Worm (Caenorhabditis elegans) whole organism, late embryonic: Measurements from ENCODE around the gene zyg-8.

ENCODE experiments used
- C08G9.2 ChIP-seq: sonication (generic microtip); optimal IDR thresholded peaks from 2 replicates; lab custom pipeline; 2016; ENCODE audit warnings: mild to moderate bottlenecking, missing genetic modification characterization, moderate library complexity, missing compliant biosample characterization
- C38D4.7 ChIP-seq: fragments of 200-800 bp; sonication (Bioruptor generic); optimal IDR thresholded peaks from 2 replicates; lab custom pipeline; 2018; ENCODE audit warnings: mild to moderate bottlenecking, missing genetic modification characterization, moderate library complexity, missing compliant biosample characterization
- K02D7.2 ChIP-seq: sonication (generic microtip); optimal IDR thresholded peaks from 2 replicates; lab custom pipeline; 2017; ENCODE audit warnings: mild to moderate bottlenecking, missing genetic modification characterization, missing compliant biosample characterization
- Y22D7AL.16 ChIP-seq: sonication (generic microtip); optimal IDR thresholded peaks from 2 replicates; lab custom pipeline; 2016; ENCODE audit warnings: missing genetic modification characterization, missing compliant biosample characterization
- ama-1 ChIP-seq: fragments of 150-350 bp; optimal IDR thresholded peaks from 2 replicates; lab custom pipeline; 2014
- ceh-14 ChIP-seq: sonication (generic microtip); optimal IDR thresholded peaks from 2 replicates; lab custom pipeline; 2016; ENCODE audit warnings: missing genotype, missing genetic modification characterization, missing compliant biosample characterization
- ceh-2 ChIP-seq: sonication (generic microtip); optimal IDR thresholded peaks from 2 replicates; lab custom pipeline; 2016; ENCODE audit warnings: missing genotype, missing genetic modification characterization, missing compliant biosample characterization
- ceh-30 ChIP-seq: fragments of 150-350 bp; optimal IDR thresholded peaks from 2 replicates; lab custom pipeline; 2014; ENCODE audit warnings: missing biosample characterization, missing genetic modification characterization
- ceh-31 ChIP-seq: sonication (generic microtip); optimal IDR thresholded peaks from 2 replicates; lab custom pipeline; 2016; ENCODE audit warnings: missing genetic modification characterization, missing compliant biosample characterization
- ceh-48 ChIP-seq: sonication (generic microtip); optimal IDR thresholded peaks from 2 replicates; lab custom pipeline; 2016; ENCODE audit warnings: missing genetic modification characterization, inconsistent platforms, missing compliant biosample characterization
- ceh-6 ChIP-seq: fragments of 200-800 bp; sonication (Bioruptor generic); optimal IDR thresholded peaks from 2 replicates; lab custom pipeline; 2018; ENCODE audit warnings: mild to moderate bottlenecking, missing genetic modification characterization, missing compliant biosample characterization
- che-1 ChIP-seq: sonication (generic microtip); optimal IDR thresholded peaks from 2 replicates; lab custom pipeline; 2016; ENCODE audit warnings: mild to moderate bottlenecking, missing genetic modification characterization, missing compliant biosample characterization
- dve-1 ChIP-seq: sonication (generic microtip); optimal IDR thresholded peaks from 2 replicates; lab custom pipeline; 2017; ENCODE audit warnings: antibody characterized with exemption, mild to moderate bottlenecking, missing genetic modification characterization, missing compliant biosample characterization
- elt-2 ChIP-seq: sonication (generic microtip); optimal IDR thresholded peaks from 2 replicates; lab custom pipeline; 2016; ENCODE audit warnings: missing genetic modification reagents, missing genetic modification characterization, missing compliant biosample characterization
- ets-4 ChIP-seq: sonication (generic microtip); optimal IDR thresholded peaks from 2 replicates; lab custom pipeline; 2016; ENCODE audit warnings: missing genetic modification characterization, missing compliant biosample characterization
- fax-1 ChIP-seq: sonication (generic microtip); optimal IDR thresholded peaks from 2 replicates; lab custom pipeline; 2016; ENCODE audit warnings: missing genotype, missing genetic modification characterization, missing compliant biosample characterization
- fkh-6 ChIP-seq: sonication (generic microtip); optimal IDR thresholded peaks from 2 replicates; lab custom pipeline; 2016; ENCODE audit warnings: missing genetic modification characterization, missing compliant biosample characterization
- gmeb-2 ChIP-seq: sonication (generic microtip); optimal IDR thresholded peaks from 2 replicates; lab custom pipeline; 2016; ENCODE audit warnings: missing genetic modification characterization, inconsistent platforms, missing compliant biosample characterization
- hlh-30 ChIP-seq: sonication (generic microtip); optimal IDR thresholded peaks from 2 replicates; lab custom pipeline; 2017; ENCODE audit warnings: antibody characterized with exemption, missing genetic modification characterization, missing compliant biosample characterization; ENCODE audit not compliant: insufficient read depth
- hlh-6 ChIP-seq: sonication (generic microtip); optimal IDR thresholded peaks from 2 replicates; lab custom pipeline; 2016; ENCODE audit warnings: missing genotype, missing genetic modification characterization, missing compliant biosample characterization
- hlh-8 ChIP-seq: sonication (generic microtip); optimal IDR thresholded peaks from 2 replicates; lab custom pipeline; 2016; ENCODE audit warnings: missing genotype, missing genetic modification characterization, missing compliant biosample characterization
- lin-11 ChIP-seq: fragments of 200-800 bp; sonication (Bioruptor generic); optimal IDR thresholded peaks from 2 replicates; lab custom pipeline; 2018; ENCODE audit warnings: mild to moderate bottlenecking, missing genetic modification characterization, missing compliant biosample characterization
- madf-2 ChIP-seq: sonication (generic microtip); optimal IDR thresholded peaks from 2 replicates; lab custom pipeline; 2017; ENCODE audit warnings: missing genetic modification characterization, missing compliant biosample characterization
- pha-4 ChIP-seq: fragments of 150-350 bp; optimal IDR thresholded peaks from 2 replicates; lab custom pipeline; 2018; ENCODE audit warnings: missing biosample characterization, missing genetic modification reagents, missing genetic modification characterization
- rnt-1 ChIP-seq: sonication (generic microtip); optimal IDR thresholded peaks from 2 replicates; lab custom pipeline; 2016; ENCODE audit warnings: missing genetic modification characterization, missing compliant biosample characterization
- sox-4 ChIP-seq: sonication (generic microtip); optimal IDR thresholded peaks from 2 replicates; lab custom pipeline; 2017; ENCODE audit warnings: mild to moderate bottlenecking, missing genetic modification characterization, inconsistent platforms, missing compliant biosample characterization
- syd-9 ChIP-seq: sonication (generic microtip); optimal IDR thresholded peaks from 2 replicates; lab custom pipeline; 2016; ENCODE audit warnings: mild to moderate bottlenecking, missing genetic modification characterization, moderate library complexity, missing compliant biosample characterization
- unc-42 ChIP-seq: sonication (generic microtip); optimal IDR thresholded peaks from 2 replicates; lab custom pipeline; 2016; ENCODE audit warnings: missing genotype, missing genetic modification characterization, missing compliant biosample characterization
- ztf-16 ChIP-seq: sonication (generic microtip); optimal IDR thresholded peaks from 2 replicates; lab custom pipeline; 2017; ENCODE audit warnings: missing genetic modification characterization, missing compliant biosample characterization

zyg-8 gene

ce11 chrIII:12061413-12061812, at the start of gene zyg-8:
Gene zyg-8 (plus strand): TSS chrIII:12061713.
- TF ChIP-seq fax-1 (tag; lab: Kevin White, UChicago) (no peak), pha-4 (tag; lab: Kevin White, UChicago) (no peak), ceh-31 (tag; lab: Kevin White, UChicago) (no peak), hlh-30 (tag; lab: Kevin White, UChicago) (no peak), unc-42 (tag; lab: Kevin White, UChicago) (no peak), ceh-2 (tag; lab: Kevin White, UChicago) (no peak), ceh-30 (no peak), elt-2 (no peak), che-1 (tag; lab: Kevin White, UChicago) (no peak), sox-4 (no peak), ama-1 (lab: Kevin White, UChicago) (no peak), ets-4 (no peak), ceh-14 (tag; lab: Kevin White, UChicago) (no peak), gmeb-2 (no peak)

- no peak for TF ChIP-seq elt-2
- no peak for TF ChIP-seq C38D4.7
- TF ChIP-seq K02D7.2 (tag; lab: Kevin White, UChicago): no peak
- TF ChIP-seq ztf-16 (tag; lab: Kevin White, UChicago): no peak
- no peak for TF ChIP-seq syd-9 (tag; lab: Kevin White, UChicago)
These were observed 48.5 kb upstream of the zyg-8 start for ce11 chrIII:12013054-12013453.

- TF ChIP-seq dve-1 (tag; lab: Kevin White, UChicago) (no peak), Y22D7AL.16 (tag; lab: Kevin White, UChicago) (no peak), madf-2 (no peak), lin-11 (tag; lab: Kevin White, UChicago) (no peak), hlh-30 (tag; lab: Kevin White, UChicago) (no peak), ceh-2 (tag; lab: Kevin White, UChicago) (no peak), hlh-8 (tag; lab: Kevin White, UChicago) (no peak)
- TF ChIP-seq, all 69 proteins: peak for 0
These were observed 47.8 kb upstream of the zyg-8 start for ce11 chrIII:12013718-12014117.

- TF ChIP-seq C08G9.2 (tag; lab: Kevin White, UChicago): no peak
- no peak for TF ChIP-seq fkh-6 (tag; lab: Kevin White, UChicago)
- no peak for TF ChIP-seq elt-2
- no peak for TF ChIP-seq K02D7.2 (tag; lab: Kevin White, UChicago)
These were observed 47.0 kb upstream of the zyg-8 start for ce11 chrIII:12014503-12014902.

ce11 chrIII:12015183-12015582, 46.3 kb upstream of the zyg-8 start:
- TF ChIP-seq elt-2 (no peak), ceh-14 (tag; lab: Kevin White, UChicago) (no peak), ceh-31 (tag; lab: Kevin White, UChicago) (no peak), dve-1 (tag; lab: Kevin White, UChicago) (peak; percentile 86)

ce11 chrIII:12015611-12016010, 45.9 kb upstream of the zyg-8 start:
- no peak for TF ChIP-seq ceh-6 (GFP tag; lab: Kevin White, UChicago)
- TF ChIP-seq rnt-1 (tag; lab: Kevin White, UChicago): no peak
- no peak for TF ChIP-seq ceh-48 (tag; lab: Kevin White, UChicago)
- no peak for TF ChIP-seq ceh-31 (tag; lab: Kevin White, UChicago)

ce11 chrIII:12017999-12018398, 43.5 kb upstream of the zyg-8 start:
- TF ChIP-seq C38D4.7: no peak
- no peak for TF ChIP-seq gmeb-2
- TF ChIP-seq hlh-6 (tag; lab: Kevin White, UChicago): no peak
